Fruit fly (Drosophila melanogaster) whole organism, pupa: ENCODE results near the gene CG34353.

ENCODE experiments used
- CG10348 ChIP-seq: fragments of 200-800 bp; sonication (Bioruptor generic); IDR thresholded peaks from 2 replicates; pipeline ENCODE4 v1.3.6; 2022; ENCODE audit warnings: missing biosample characterization, missing genetic modification characterization
- CG12605 ChIP-seq: fragments of 200-800 bp; sonication (Bioruptor generic); IDR thresholded peaks from 2 replicates; pipeline ENCODE4 v1.3.6; 2022; ENCODE audit warnings: missing biosample characterization, missing genetic modification characterization
- CG13204 ChIP-seq: fragments of 200-800 bp; sonication (Bioruptor generic); optimal IDR thresholded peaks from 2 replicates; lab custom pipeline; 2018; ENCODE audit warnings: missing biosample characterization, mild to moderate bottlenecking, missing genetic modification characterization, moderate library complexity
- CG17806 ChIP-seq: fragments of 200-800 bp; sonication (Bioruptor generic); optimal IDR thresholded peaks from 2 replicates; lab custom pipeline; 2018; ENCODE audit warnings: missing biosample characterization, mild to moderate bottlenecking, missing genetic modification characterization, moderate library complexity
- CG34367 ChIP-seq: fragments of 200-800 bp; sonication (Bioruptor generic); optimal IDR thresholded peaks from 2 replicates; lab custom pipeline; 2018; ENCODE audit warnings: missing biosample characterization, mild to moderate bottlenecking, missing genetic modification characterization
- CG4496 ChIP-seq: fragments of 200-800 bp; sonication (Bioruptor generic); IDR thresholded peaks from 3 replicates; pipeline ENCODE4 v1.3.6; 2022; ENCODE audit warnings: missing biosample characterization, missing genetic modification characterization
- CG8159 ChIP-seq: fragments of 200-800 bp; sonication (Bioruptor generic); optimal IDR thresholded peaks from 3 replicates; lab custom pipeline; 2018; ENCODE audit warnings: missing biosample characterization, mild to moderate bottlenecking, missing genetic modification characterization, moderate library complexity
- CG8301 ChIP-seq: fragments of 200-800 bp; sonication (Bioruptor generic); optimal IDR thresholded peaks from 2 replicates; lab custom pipeline; 2018; ENCODE audit warnings: missing biosample characterization, mild to moderate bottlenecking, missing genetic modification characterization
- D1 ChIP-seq: fragments of 200-800 bp; sonication (Bioruptor generic); optimal IDR thresholded peaks from 2 replicates; lab custom pipeline; 2018; ENCODE audit warnings: missing biosample characterization, mild to moderate bottlenecking, missing genetic modification characterization, moderate library complexity
- Pif1A ChIP-seq: fragments of 200-800 bp; sonication (Bioruptor generic); optimal IDR thresholded peaks from 3 replicates; lab custom pipeline; 2016; ENCODE audit warnings: missing biosample characterization, missing genetic modification characterization
- Pif1B ChIP-seq: fragments of 200-800 bp; sonication (Bioruptor generic); optimal IDR thresholded peaks from 3 replicates; lab custom pipeline; 2016; ENCODE audit warnings: missing biosample characterization, missing genetic modification characterization
- Snoo ChIP-seq: fragments of 200-800 bp; sonication (Bioruptor generic); optimal IDR thresholded peaks from 3 replicates; lab custom pipeline; 2017; ENCODE audit warnings: missing biosample characterization, mild to moderate bottlenecking, missing genetic modification characterization, inconsistent platforms
- fd96Ca ChIP-seq: fragments of 200-800 bp; sonication (Bioruptor generic); IDR thresholded peaks from 3 replicates; pipeline ENCODE4 v1.3.6; 2022; ENCODE audit warnings: missing biosample characterization, missing genetic modification characterization
- rn ChIP-seq: fragments of 200-800 bp; sonication (Bioruptor generic); IDR thresholded peaks from 2 replicates; pipeline ENCODE4 v1.3.6; 2022; ENCODE audit warnings: missing biosample characterization, missing genetic modification characterization

dm6 chr3R:27845650-27846049 is 60.0 kb downstream of the CG34353 start, which contains the start of gene Or98a:
- TF ChIP-seq CG12605 (GFP tag; lab: Robert Waterston, UW) (no peak), Pif1A (GFP tag; lab: Kevin White, UChicago) (no peak), CG34367 (no peak), CG13204 (GFP tag; lab: Kevin White, UChicago) (no peak), CG8159 (tag; lab: Kevin White, UChicago) (no peak), CG10348 (GFP tag; lab: Robert Waterston, UW) (no peak), Snoo (tag; lab: Kevin White, UChicago) (no peak), rn (no peak), D1 (tag; lab: Kevin White, UChicago) (no peak), CG4496 (GFP tag; lab: Robert Waterston, UW) (no peak), CG8301 (tag; lab: Kevin White, UChicago) (no peak), Pif1B (no peak), CG17806 (tag; lab: Kevin White, UChicago) (no peak), fd96Ca (GFP tag; lab: Robert Waterston, UW) (no peak)
